Worm (Caenorhabditis elegans) whole organism, mixed stage, embryonic: ENCODE measurements around the gene col-130.

ENCODE experiments used
- lin-13 ChIP-seq: fragments of 150-350 bp; optimal IDR thresholded peaks from 2 replicates; lab custom pipeline; 2014; ENCODE audit warnings: missing biosample characterization, missing genetic modification characterization
- sem-2 ChIP-seq: fragments of 200-800 bp; sonication (Bioruptor generic); optimal IDR thresholded peaks from 2 replicates; lab custom pipeline; 2018; ENCODE audit warnings: mild to moderate bottlenecking, missing genetic modification characterization, missing compliant biosample characterization

ce11 chrIV:12454115-12454514 lies 25.8 kb upstream of the col-130 start, which contains the start of gene spe-44:
- TF ChIP-seq sem-2 (GFP tag; lab: Kevin White, UChicago) (no peak), lin-13 (tag; lab: Kevin White, UChicago) (no peak)
